Worm (Caenorhabditis elegans) whole organism, dauer: ENCODE results near the gene nhr-281.

Source experiments
- unc-62 ChIP-seq: sonication (generic microtip); optimal IDR thresholded peaks from 2 replicates; lab custom pipeline; 2017; ENCODE audit warnings: missing biosample characterization, missing genetic modification reagents, missing genetic modification characterization

Gene nhr-281

DNA sequence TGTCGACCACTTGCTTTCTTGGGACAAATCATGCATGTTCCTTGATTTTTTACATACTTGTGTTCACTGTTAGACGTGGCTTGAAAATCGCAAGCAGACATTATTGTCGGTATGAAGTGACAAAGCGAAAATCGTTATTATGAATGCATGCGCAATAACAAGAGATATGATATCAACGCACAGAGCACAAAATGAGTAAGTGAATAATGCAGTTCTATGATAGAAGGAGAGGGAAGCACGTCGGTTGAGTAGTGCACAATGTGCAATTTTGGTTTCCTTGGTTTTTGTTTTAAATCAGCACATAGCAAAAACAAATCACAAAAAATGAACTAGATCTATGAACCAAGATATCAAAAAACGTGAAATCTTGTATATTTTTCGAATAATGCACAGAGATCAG, at the start of gene nhr-281:
Gene nhr-281 (minus strand): TSS at position 101 of the 400 bp plus-strand sequence.
- no peak for TF ChIP-seq unc-62 (GFP tag; lab: Kevin White, UChicago)

DNA sequence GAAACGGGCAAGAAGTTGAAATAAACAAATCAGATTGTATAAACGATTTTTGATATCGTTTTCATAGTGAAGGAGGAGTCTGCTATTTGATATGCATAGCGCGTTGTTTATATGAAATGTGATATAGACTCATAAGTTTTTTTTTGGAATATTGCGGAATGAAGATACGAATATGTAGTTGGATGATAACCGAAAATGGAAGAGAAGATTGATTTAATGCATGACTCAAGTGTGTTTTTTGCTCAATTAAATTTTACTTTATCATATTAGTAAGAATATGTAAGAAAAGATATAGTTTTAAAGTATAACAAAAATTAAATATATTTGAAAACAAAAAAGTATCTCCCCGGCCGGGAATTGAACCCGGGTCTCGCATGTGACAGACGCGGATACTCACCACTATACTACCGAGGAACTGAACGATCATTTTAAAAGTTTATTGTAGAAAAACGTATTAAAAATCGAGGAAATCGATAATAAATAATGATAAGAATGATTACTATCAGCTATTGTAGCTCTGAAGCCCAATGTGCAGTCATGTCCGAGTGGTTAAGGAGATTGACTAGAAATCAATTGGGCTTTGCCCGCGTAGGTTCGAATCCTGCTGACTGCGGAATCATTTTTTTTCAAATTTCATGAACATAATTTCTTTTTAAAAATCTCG, 48.6 kb upstream of the nhr-281 start, which contains the start of gene lgc-25:
Gene lgc-25 (minus strand): TSS at position 51 of the 664 bp plus-strand sequence.
- TF ChIP-seq unc-62 (GFP tag; lab: Kevin White, UChicago) = no peak

DNA sequence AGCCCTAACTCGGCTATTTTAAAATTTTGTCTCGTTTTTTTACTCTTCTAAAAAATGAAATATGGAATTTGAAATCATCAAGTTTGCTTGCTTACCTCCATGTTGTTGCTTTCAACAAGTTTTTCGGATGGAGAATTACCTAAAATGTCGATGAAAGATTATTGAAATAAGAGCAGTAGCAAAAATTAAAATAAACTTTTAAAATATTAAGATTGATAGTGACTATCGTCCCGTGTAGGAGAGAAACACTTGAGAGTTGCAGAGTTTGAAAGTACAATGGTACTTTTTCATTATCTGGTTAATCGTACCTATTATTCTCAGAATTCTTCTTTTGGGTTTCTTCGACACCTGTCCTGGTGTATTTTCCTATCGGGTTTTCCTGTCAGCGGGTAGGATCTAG, 43.7 kb upstream of the nhr-281 start, which contains the start of gene ceh-90:
Gene ceh-90 (minus strand): TSS at position 101 of the 400 bp plus-strand sequence.
- no peak for TF ChIP-seq unc-62 (GFP tag; lab: Kevin White, UChicago)

DNA sequence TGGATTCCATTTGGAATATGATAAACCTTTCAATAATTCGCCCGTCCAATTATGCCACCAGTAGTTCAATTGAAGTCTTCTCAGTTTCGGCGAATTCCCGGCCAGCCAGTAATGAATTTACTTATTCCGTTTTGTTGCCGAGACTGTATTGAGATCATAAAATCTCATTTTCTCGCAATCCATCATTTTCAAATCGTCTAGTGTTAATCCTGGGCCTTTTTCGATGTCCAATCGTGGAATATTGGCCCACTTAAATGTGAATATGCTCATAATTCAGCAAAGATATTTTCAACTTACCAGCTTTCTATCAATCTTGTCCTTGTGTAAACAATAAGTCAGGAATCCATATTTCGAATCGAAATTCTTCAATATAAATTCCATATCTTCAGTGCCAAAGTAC, 39.4 kb upstream of the nhr-281 start:
- no peak for TF ChIP-seq unc-62 (GFP tag; lab: Kevin White, UChicago)

DNA sequence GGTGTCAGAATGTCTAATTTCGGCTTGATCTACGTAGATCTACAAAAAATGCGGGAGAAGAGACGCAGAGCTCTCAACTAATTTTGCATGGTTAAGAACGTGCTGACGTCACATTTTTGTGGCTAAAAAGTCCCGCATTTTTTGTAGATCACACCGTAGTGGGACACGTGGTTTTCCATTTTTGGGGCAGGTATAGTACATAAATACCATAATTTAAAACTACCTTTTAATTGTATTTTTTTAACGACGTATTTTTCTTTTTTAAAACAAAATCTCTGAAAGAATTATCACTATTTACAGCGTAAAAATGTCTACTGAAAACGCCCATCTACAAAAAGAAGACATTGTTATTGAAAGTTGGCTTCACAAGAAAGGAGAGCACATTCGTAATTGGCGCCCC, 34.2 kb upstream of the nhr-281 start, which contains the start of gene akt-2:
Gene akt-2 (plus strand): TSS at position 301 of the 400 bp plus-strand sequence.
- TF ChIP-seq unc-62 (GFP tag; lab: Kevin White, UChicago) = no peak

DNA sequence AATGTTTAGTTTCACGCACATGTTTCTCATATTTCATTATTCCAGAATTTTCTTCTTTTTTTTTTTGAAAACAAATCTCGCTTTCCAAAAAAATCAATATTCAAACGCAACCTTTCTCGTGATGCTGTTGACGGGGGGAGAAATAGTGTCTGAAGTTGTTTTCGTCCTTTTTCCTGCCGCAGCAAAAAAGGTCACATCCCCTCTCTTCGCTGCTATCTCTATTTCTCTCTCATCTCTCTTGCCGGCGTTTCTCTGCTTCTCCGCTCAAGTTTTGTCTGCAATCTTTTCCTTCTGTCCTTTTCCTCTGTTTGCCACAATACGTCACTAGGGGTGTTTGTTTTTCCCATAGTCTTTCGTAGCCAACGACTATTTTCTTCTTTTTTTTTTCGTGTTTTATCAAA, 33.5 kb upstream of the nhr-281 start:
- TF ChIP-seq unc-62 (GFP tag; lab: Kevin White, UChicago) = no peak

DNA sequence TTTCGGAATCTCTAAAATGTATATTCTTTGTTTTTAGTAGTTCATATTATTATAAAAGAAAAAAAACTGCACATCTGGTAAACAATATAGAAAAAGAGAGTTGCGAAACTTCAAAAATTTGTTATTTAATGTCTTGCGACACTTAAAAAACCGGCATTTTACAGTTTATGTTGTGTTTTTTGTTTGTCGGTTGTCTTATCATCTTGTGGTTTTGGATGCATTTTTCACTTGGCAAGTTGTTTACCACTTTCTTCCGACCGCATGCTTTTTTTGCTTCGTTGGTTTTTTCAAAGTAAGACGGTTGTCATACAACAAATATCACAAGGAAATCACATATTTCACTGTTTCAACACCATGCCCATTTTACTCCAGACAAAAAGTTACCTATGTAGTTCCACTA, 32.4 kb upstream of the nhr-281 start:
- TF ChIP-seq unc-62 (GFP tag; lab: Kevin White, UChicago) = no peak

DNA sequence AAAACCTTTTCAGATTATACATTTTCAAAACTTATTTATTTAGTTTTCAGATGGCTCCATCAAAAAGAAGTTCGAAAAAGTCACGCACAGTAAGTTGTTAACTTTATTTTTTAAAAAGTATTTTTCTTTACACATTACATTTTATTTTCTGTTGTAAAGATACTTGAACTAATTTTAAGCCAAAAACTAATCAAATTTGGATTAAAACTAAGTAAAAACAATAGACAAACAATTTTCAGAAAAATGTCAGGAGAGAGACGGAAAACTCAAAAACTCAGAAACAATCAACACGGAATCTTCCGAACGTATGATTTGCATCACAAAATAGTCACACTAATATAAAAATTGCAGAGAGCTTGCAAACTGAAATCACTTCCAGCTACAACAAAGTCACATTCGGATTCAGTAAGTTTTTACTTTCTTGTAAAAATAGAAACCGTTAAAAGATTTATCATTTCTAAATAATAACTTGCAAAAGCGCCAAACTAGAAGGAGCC, 28.7 kb upstream of the nhr-281 start, which contains the start of gene ceh-89:
Gene ceh-89 (plus strand): TSS at position 51 of the 497 bp plus-strand sequence.
- no peak for TF ChIP-seq unc-62 (GFP tag; lab: Kevin White, UChicago)

DNA sequence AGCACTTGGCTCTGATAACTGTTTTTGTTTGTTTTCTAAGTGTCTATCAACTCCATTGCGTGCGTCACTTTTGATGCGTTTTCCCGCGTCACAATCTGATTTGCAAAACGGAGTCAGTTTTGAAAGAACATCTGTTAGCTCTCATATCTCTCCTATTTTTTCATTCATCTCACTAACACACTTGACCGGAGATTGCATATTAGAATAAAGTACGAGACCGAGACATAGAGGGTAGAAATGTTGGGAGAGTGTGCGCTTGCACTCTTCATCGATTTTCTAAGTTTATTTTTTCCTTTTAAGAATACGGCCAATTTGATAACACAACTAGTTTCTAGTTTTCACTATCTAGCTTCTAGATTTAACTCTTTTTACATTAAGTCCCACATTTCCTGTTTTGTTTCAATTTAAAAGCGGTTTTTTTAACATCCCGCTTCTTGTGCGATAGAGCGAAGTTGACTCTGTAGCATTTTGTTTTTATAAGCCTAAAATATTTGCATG, 28.1 kb upstream of the nhr-281 start:
- TF ChIP-seq unc-62 (GFP tag; lab: Kevin White, UChicago) = no peak

DNA sequence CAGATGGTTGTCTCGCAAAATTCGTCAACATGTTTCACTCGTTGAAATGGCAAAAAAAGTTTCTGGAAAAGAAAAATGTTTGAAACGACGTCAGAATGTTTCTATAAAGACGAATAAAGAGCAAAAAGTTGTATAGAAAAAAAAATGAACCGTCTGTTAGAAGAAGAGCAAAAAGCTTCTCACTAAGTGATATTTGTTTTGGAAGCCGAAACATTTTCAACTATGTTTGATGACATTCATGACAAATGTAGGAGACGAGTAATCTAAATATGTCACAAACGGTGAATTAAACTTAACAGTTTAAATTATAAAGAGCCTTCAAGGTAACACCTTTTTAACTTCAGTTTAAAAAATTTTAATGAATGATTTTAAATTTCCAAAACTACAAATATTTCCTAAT, 26.8 kb upstream of the nhr-281 start, which contains the start of gene nkat-1:
Gene nkat-1 (minus strand): TSS at position 101 of the 400 bp plus-strand sequence.
- TF ChIP-seq unc-62 (GFP tag; lab: Kevin White, UChicago) = no peak

DNA sequence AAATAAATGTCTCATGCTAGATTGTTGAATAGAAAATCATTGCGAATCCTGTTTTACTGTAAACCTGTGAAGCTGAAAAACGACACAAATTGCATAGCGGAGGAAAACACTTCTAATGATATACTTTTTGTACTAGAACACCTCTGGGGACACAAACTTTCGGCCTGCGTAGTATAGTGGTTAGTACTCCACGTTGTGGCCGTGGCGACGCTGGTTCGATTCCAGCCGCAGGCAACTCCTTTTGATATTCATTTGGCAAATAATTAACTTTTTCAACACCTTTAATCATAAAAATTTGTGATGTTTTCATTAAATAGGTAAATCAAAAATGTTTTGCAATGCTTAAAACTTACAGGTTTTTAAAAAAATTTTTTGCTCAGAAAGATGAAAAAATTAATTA, 21.6 kb upstream of the nhr-281 start:
- TF ChIP-seq unc-62 (GFP tag; lab: Kevin White, UChicago) = no peak

DNA sequence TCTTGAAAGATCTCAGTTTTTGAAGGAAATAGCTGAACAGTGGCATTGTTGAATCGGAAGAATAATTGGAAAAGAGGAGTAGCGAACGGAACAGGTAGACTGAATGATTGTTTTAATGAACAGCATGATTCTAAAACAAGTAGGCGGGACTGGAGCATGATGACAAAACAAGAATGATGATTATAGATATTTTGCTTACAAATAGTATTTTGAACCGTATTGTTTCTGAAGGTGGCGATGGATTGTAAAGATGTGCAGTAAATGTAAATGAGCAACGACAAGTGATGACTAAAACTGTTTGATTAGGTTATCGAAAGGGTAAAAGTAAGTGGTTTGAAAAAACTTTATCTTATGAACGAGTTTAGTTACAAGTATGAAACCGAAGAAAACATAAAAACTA, 21.0 kb upstream of the nhr-281 start, which contains the start of gene F28H6.8:
Gene F28H6.8 (minus strand): TSS at position 101 of the 400 bp plus-strand sequence.
- TF ChIP-seq unc-62 (GFP tag; lab: Kevin White, UChicago) = no peak

DNA sequence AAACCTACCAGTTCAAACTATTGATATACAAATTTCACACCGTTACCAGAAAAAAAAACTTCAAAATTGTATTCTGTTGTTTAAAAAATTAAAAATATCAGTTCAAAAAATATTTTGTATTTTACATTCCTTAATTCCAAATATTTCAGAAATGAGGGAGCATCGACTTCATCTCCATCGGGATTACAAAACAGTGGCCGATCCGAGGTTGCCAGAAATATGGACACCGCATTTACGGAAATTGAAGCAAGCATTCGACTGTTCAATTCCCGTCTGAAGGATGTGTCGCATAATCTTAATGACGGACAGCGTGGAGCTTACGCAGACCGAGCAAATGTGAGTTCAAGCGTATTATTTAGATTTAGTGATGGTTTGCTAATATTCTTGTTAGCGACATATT, 19.4 kb upstream of the nhr-281 start:
- no peak for TF ChIP-seq unc-62 (GFP tag; lab: Kevin White, UChicago)

DNA sequence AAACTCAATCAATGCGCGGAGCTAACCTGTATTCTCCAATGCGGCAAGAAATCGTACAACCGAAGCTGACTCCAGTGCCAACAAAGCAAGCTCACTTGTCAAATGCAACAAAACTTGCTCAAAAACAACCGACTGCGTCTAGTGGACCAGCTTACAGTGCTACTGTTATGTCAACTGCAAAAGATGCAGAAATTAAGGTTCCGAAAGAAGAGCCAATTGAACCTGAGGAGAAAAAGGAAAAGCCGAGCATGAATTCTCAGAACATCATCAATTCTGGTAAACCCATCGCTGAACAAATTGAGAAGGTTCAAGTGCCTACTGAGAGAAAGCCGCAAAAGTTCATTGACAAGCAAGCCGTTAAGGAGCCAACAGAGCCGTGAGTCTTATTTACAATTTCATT, 18.2 kb upstream of the nhr-281 start:
- TF ChIP-seq unc-62 (GFP tag; lab: Kevin White, UChicago) = no peak

DNA sequence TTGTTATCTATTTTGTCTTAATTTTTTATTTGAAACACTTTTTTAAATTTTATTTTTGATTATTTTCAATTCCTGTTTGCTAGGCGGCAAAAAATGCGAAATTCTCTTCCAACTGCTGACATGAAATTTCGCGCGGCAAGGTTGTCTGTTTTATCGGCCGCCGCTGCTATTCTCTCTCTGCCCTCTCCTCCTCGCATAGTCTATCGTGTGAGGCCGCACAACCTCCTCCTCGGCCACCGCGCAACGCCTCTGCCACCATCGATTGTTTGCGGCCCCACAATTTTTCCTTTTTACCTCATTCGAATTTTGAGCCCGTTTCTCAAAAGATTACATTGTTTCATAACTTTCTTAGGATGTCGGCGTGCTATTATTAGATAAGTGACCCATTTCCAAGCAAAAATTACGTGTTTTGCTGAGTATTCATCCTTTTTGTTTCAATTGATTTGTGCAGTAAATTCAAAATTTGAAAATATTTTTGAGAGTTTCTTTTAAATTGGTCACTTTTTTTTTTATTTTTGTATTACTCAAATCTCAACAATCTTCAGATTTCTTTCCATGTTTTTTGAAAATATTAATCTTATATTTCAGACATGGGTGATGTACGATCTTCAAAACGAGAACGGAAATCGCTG, 14.2 kb upstream of the nhr-281 start, which contains the start of gene F28H6.4:
Gene F28H6.4 (plus strand): TSS at position 582 of the 632 bp plus-strand sequence.
- no peak for TF ChIP-seq unc-62 (GFP tag; lab: Kevin White, UChicago)

DNA sequence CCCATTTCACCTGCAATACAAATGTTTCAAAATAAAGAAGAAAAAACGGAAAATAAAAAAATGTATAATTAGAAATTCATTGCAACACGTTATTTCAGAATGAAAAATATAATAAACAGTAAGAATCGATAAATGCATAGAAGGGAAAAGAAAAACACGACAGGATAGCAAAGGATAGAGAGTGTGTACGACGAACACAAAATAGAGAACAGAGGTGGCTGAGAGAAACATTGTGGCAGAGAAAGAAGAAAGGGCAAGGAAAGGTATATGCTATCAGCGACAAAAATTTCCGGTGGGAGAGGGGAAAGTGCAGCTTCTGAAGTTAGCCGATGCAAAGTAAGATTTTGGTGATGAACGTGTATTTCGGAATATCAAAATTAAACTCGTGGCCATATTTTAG, 12.6 kb upstream of the nhr-281 start, which contains the start of gene F28H6.6:
Gene F28H6.6 (minus strand): TSS at position 10 of the 400 bp plus-strand sequence.
- no peak for TF ChIP-seq unc-62 (GFP tag; lab: Kevin White, UChicago)
